Fruit fly (Drosophila melanogaster): Measurements from ENCODE around the gene CG34447.

CG34447 gene

dm6 chr2L:2373818-2374746 is 45.7 kb downstream of the CG34447 start, which contains the start of the genes CG3609 and CG15390 (continued):
- TF ChIP-seq ato (GFP tag; IDR thresholded peaks at IDR 0.05; ENCODE audit: partially characterized antibody) (no peak), CG6175 (GFP tag; IDR thresholded peaks at IDR 0.05) (0 out of 3 replicates have a peak, but pooled peaks have one; percentile 48), HmgD (GFP tag; optimal IDR thresholded peaks at IDR 0.05) (peak; percentile 92), grau (tag; optimal IDR thresholded peaks at IDR 0.05) (peak; percentile 74), inv (GFP tag; IDR thresholded peaks at IDR 0.05; ENCODE audit: partially characterized antibody) (no peak), p53 (GFP tag; optimal IDR thresholded peaks at IDR 0.05) (peak; percentile 58), Lpt (GFP tag; optimal IDR thresholded peaks at IDR 0.05) (no peak), yki (optimal IDR thresholded peaks at IDR 0.05) (no peak), ac (GFP tag; optimal IDR thresholded peaks at IDR 0.05) (no peak), CG3407 (GFP tag; optimal IDR thresholded peaks at IDR 0.05) (peak; percentile 41), Fer3 (tag; optimal IDR thresholded peaks at IDR 0.05) (peak; percentile 72), CG13287 (GFP tag; IDR thresholded peaks at IDR 0.05; ENCODE audit: partially characterized antibody) (peak; percentile 57), lab (GFP tag; optimal IDR thresholded peaks at IDR 0.05) (peak; percentile 80), CG3163 (GFP tag; optimal IDR thresholded peaks at IDR 0.05) (peak; percentile 81), lmd (GFP tag; IDR thresholded peaks at IDR 0.05) (peak; percentile 73), her (GFP tag; optimal IDR thresholded peaks at IDR 0.05) (peak; percentile 94), TFAM (GFP tag; optimal IDR thresholded peaks at IDR 0.05) (no peak), ind (GFP tag; optimal IDR thresholded peaks at IDR 0.05) (peak; percentile 75), Jarid2 (GFP tag; optimal IDR thresholded peaks at IDR 0.05) (no peak), CkIIα-i1 (GFP tag; IDR thresholded peaks at IDR 0.05) (0 out of 2 replicates have a peak, but pooled peaks have one; percentile 5), Stat92E (GFP tag; optimal IDR thresholded peaks at IDR 0.05) (peak in 1 of 3 experiments; percentile 49), NFAT (GFP tag; IDR thresholded peaks at IDR 0.05) (peak; percentile 99), gfzf (GFP tag; optimal IDR thresholded peaks at IDR 0.05) (peak; percentile 30), CG8388 (GFP tag; optimal IDR thresholded peaks at IDR 0.05) (peak; percentile 31), danr (GFP tag; IDR thresholded peaks at IDR 0.05) (no peak), Bdp1 (GFP tag; optimal IDR thresholded peaks at IDR 0.05) (peak; percentile 51), sim (GFP tag; IDR thresholded peaks at IDR 0.05) (peak; percentile 51; the same call in 1 of the 2 replicates), sd (tag; optimal IDR thresholded peaks at IDR 0.05) (peak; percentile 89), CG11085 (GFP tag; IDR thresholded peaks at IDR 0.05) (peak; percentile 59; the same call in 1 of the 2 replicates), CG1602 (GFP tag; optimal IDR thresholded peaks at IDR 0.05) (peak; percentile 57), fd96Cb (tag; optimal IDR thresholded peaks at IDR 0.05) (peak; percentile 35), nmo (GFP tag; optimal IDR thresholded peaks at IDR 0.05) (peak; percentile 57), CG1603 (tag; optimal IDR thresholded peaks at IDR 0.05) (peak; percentile 87), CG17802 (tag; optimal IDR thresholded peaks at IDR 0.05) (peak; percentile 18), YL-1 (GFP tag; optimal IDR thresholded peaks at IDR 0.05) (peak; percentile 62), CG14441 (GFP tag; IDR thresholded peaks at IDR 0.05) (peak; percentile 75), CG4730 (GFP tag; IDR thresholded peaks at IDR 0.05) (peak; percentile 27; the same call in 1 of the 2 replicates), schlank (tag; optimal IDR thresholded peaks at IDR 0.05) (peak; percentile 92), cad (GFP tag; optimal IDR thresholded peaks at IDR 0.05) (no peak), fu2 (GFP tag; optimal IDR thresholded peaks at IDR 0.05) (peak; percentile 83), Hr51 (GFP tag; optimal IDR thresholded peaks at IDR 0.05) (peak; percentile 81 to 92), CG8765 (GFP tag; IDR thresholded peaks at IDR 0.05) (peak; percentile 72), seq (GFP tag; IDR thresholded peaks at IDR 0.05) (no peak), crc (GFP tag; optimal IDR thresholded peaks at IDR 0.05) (peak; percentile 79), CG17829 (tag; optimal IDR thresholded peaks at IDR 0.05) (peak; percentile 49), dysf (GFP tag; IDR thresholded peaks at IDR 0.05) (peak; percentile 80), CG1529 (GFP tag; optimal IDR thresholded peaks at IDR 0.05) (peak; percentile 23), CG17361 (GFP tag; IDR thresholded peaks at IDR 0.05) (peak; percentile 69; the same call in 2 of the 3 replicates)

All from whole organism, embryonic.